Worm (Caenorhabditis elegans): ENCODE results near the gene spas-1.

spas-1 gene

ce11 chrV:9160224-9160886, 15.2 kb upstream of the spas-1 start, which contains the start of gene col-144 (continued):
- TF ChIP-seq hlh-30 (tag; optimal IDR thresholded peaks at IDR 0.05; ENCODE audit: insufficient read depth) (peak; percentile 41), zip-11 (GFP tag; IDR thresholded peaks at IDR 0.05) (no peak), unc-130 (GFP tag; optimal IDR thresholded peaks at IDR 0.05) (no peak), duxl-1 (tag; optimal IDR thresholded peaks at IDR 0.05; ENCODE audit: poor library complexity) (no peak), F26F4.8 (GFP tag; conservative IDR thresholded peaks at IDR 0.05) (no peak), lin-29 (GFP tag; IDR thresholded peaks at IDR 0.05) (no peak), mdl-1 (tag; optimal IDR thresholded peaks at IDR 0.05) (no peak), hmg-1.1 (GFP tag; IDR thresholded peaks at IDR 0.05) (no peak), ces-1 (GFP tag; optimal IDR thresholded peaks at IDR 0.05) (no peak), nhr-11 (tag; optimal IDR thresholded peaks at IDR 0.05) (no peak), nhr-77 (tag; optimal IDR thresholded peaks at IDR 0.05) (no peak), zfp-3 (GFP tag; conservative IDR thresholded peaks at IDR 0.05) (peak; percentile 32; the same call in 1 of the 2 replicates), mdt-29 (GFP tag; IDR thresholded peaks at IDR 0.05) (no peak), nhr-48 (tag; optimal IDR thresholded peaks at IDR 0.05) (no peak), tra-1 (GFP tag; IDR thresholded peaks at IDR 0.05) (no peak), F44E2.7 (GFP tag; IDR thresholded peaks at IDR 0.05) (no peak), nhr-10 (tag; optimal IDR thresholded peaks at IDR 0.05) (no peak), php-3 (GFP tag; IDR thresholded peaks at IDR 0.05) (no peak), zip-2 (tag; optimal IDR thresholded peaks at IDR 0.05) (no peak), pqm-1 (tag; optimal IDR thresholded peaks at IDR 0.05) (no peak), daf-12 (tag; optimal IDR thresholded peaks at IDR 0.05) (no peak), cey-2 (tag; optimal IDR thresholded peaks at IDR 0.05; ENCODE audit: borderline replicate concordance, insufficient read depth) (peak; percentile 9), hlh-11 (tag; optimal IDR thresholded peaks at IDR 0.05) (peak; percentile 40), dve-1 (tag; optimal IDR thresholded peaks at IDR 0.05; ENCODE audit: insufficient read depth) (no peak), zag-1 (tag; optimal IDR thresholded peaks at IDR 0.05) (no peak), nhr-102 (tag; optimal IDR thresholded peaks at IDR 0.05) (no peak), ceh-20 (GFP tag; IDR thresholded peaks at IDR 0.05) (no peak), dmd-9 (GFP tag; IDR thresholded peaks at IDR 0.05) (no peak), Y48G9A.11 (GFP tag; IDR thresholded peaks at IDR 0.05) (no peak), aha-1 (tag) (peak; percentile 95), nhr-237 (tag; optimal IDR thresholded peaks at IDR 0.05) (no peak), lin-13 (GFP tag; optimal IDR thresholded peaks at IDR 0.05) (no peak), arid-1 (GFP tag; conservative IDR thresholded peaks at IDR 0.05) (no peak), nhr-42 (GFP tag; IDR thresholded peaks at IDR 0.05) (no peak), ceh-62 (tag; optimal IDR thresholded peaks at IDR 0.05) (no peak), Y105C5A.15 (GFP tag; IDR thresholded peaks at IDR 0.05) (no peak), sdz-12 (GFP tag; optimal IDR thresholded peaks at IDR 0.05) (no peak), D1046.2 (GFP tag; IDR thresholded peaks at IDR 0.05) (no peak), R02D3.7 (tag; optimal IDR thresholded peaks at IDR 0.05) (no peak), nhr-76 (tag; optimal IDR thresholded peaks at IDR 0.05) (no peak), ama-1 (optimal IDR thresholded peaks at IDR 0.05) (peak; percentile 83), mxl-2 (GFP tag; conservative IDR thresholded peaks at IDR 0.05) (no peak), lin-39 (tag; optimal IDR thresholded peaks at IDR 0.05) (no peak), rbr-2 (tag; optimal IDR thresholded peaks at IDR 0.05) (no peak), dmd-8 (GFP tag; IDR thresholded peaks at IDR 0.05) (no peak), nhr-25 (tag; optimal IDR thresholded peaks at IDR 0.05; ENCODE audit: borderline replicate concordance, insufficient read depth) (peak; percentile 63), madf-5 (GFP tag; IDR thresholded peaks at IDR 0.05) (0 out of 4 replicates have a peak, but pooled peaks of 1 of the 2 experiments have one; percentile 61), unc-62 (GFP tag; optimal IDR thresholded peaks at IDR 0.05 in 1 of 2) (peak in 1 of 2 experiments; percentile 17), unc-62 (tag; optimal IDR thresholded peaks at IDR 0.05) (no peak), attf-4 (tag; optimal IDR thresholded peaks at IDR 0.05) (no peak), lir-3 (tag; optimal IDR thresholded peaks at IDR 0.05) (no peak)

All from whole organism, L4 larva.